Worm (Caenorhabditis elegans): Measurements from ENCODE around the gene nos-2.

nos-2 gene

ce11 chrII:7104794-7105613 is 39.6 kb downstream of the nos-2 start, which contains the start of the genes farl-11 and rpl-33:
Gene farl-11 (minus strand): TSS chrII:7105035.
Gene rpl-33 (plus strand): TSS chrII:7105563.
- TF ChIP-seq elt-2 (tag; optimal IDR thresholded peaks at IDR 0.05) (peak; percentile 42), unc-55 (GFP tag; optimal IDR thresholded peaks at IDR 0.05) (peak; percentile 38), dve-1 (tag; optimal IDR thresholded peaks at IDR 0.05) (peak; percentile 50), unc-42 (tag; optimal IDR thresholded peaks at IDR 0.05) (peak; percentile 6), ceh-31 (tag; optimal IDR thresholded peaks at IDR 0.05) (peak; percentile 80), tbx-2 (tag; optimal IDR thresholded peaks at IDR 0.05) (peak; percentile 52), ahr-1 (tag; optimal IDR thresholded peaks at IDR 0.05) (no peak), T23F11.4 (GFP tag; optimal IDR thresholded peaks at IDR 0.05) (no peak), ets-4 (tag; optimal IDR thresholded peaks at IDR 0.05) (peak; percentile 39), pax-1 (tag; optimal IDR thresholded peaks at IDR 0.05) (peak; percentile 19), ref-2 (tag; optimal IDR thresholded peaks at IDR 0.05) (peak; percentile 29), nhr-11 (tag; optimal IDR thresholded peaks at IDR 0.05) (no peak), ceh-34 (tag; optimal IDR thresholded peaks at IDR 0.05) (peak; percentile 23), mec-3 (tag; optimal IDR thresholded peaks at IDR 0.05; ENCODE audit: borderline replicate concordance) (no peak), zip-5 (tag; optimal IDR thresholded peaks at IDR 0.05) (no peak), ceh-18 (tag; optimal IDR thresholded peaks at IDR 0.05) (peak; percentile 54), nfya-1 (tag; optimal IDR thresholded peaks at IDR 0.05) (peak; percentile 73), rnt-1 (tag; optimal IDR thresholded peaks at IDR 0.05) (peak; percentile 19), pat-9 (tag; optimal IDR thresholded peaks at IDR 0.05) (no peak)

- TF ChIP-seq npax-4 (tag; optimal IDR thresholded peaks at IDR 0.05), result no peak
- TF ChIP-seq K09A11.1 (tag; optimal IDR thresholded peaks at IDR 0.05; ENCODE audit: insufficient read depth), result no peak
- no peak for TF ChIP-seq sdc-2 (tag; optimal IDR thresholded peaks at IDR 0.05)
- no peak for TF ChIP-seq K02D7.2 (tag; optimal IDR thresholded peaks at IDR 0.05)
- TF ChIP-seq elt-2 (tag; optimal IDR thresholded peaks at IDR 0.05), result no peak
- TF ChIP-seq elt-4 (tag; optimal IDR thresholded peaks at IDR 0.05), result no peak
- TF ChIP-seq pha-4 (tag; optimal IDR thresholded peaks at IDR 0.05), result no peak
- TF ChIP-seq fkh-10 (GFP tag; optimal IDR thresholded peaks at IDR 0.05), result no peak
- no peak for TF ChIP-seq eyg-1 (tag; optimal IDR thresholded peaks at IDR 0.05)
- TF ChIP-seq mec-3 (tag; optimal IDR thresholded peaks at IDR 0.05; ENCODE audit: borderline replicate concordance), result no peak
- no peak for TF ChIP-seq hlh-30 (tag; optimal IDR thresholded peaks at IDR 0.05; ENCODE audit: insufficient read depth)
- TF ChIP-seq ttx-3 (tag; optimal IDR thresholded peaks at IDR 0.05), result no peak
- TF ChIP-seq unc-42 (tag; optimal IDR thresholded peaks at IDR 0.05), result no peak
- TF ChIP-seq C38D4.7 (GFP tag; optimal IDR thresholded peaks at IDR 0.05), result no peak
- no peak for TF ChIP-seq ceh-6 (GFP tag; optimal IDR thresholded peaks at IDR 0.05)
- no peak for TF ChIP-seq ets-4 (tag; optimal IDR thresholded peaks at IDR 0.05)
Observed at ce11 chrII:7106313-7106712, 40.9 kb downstream of the nos-2 start.

ce11 chrII:7109956-7110355 is 44.5 kb downstream of the nos-2 start, which contains the start of gene F10E7.9:
Gene F10E7.9 (minus strand): TSS chrII:7110056.
- TF ChIP-seq ceh-24 (tag; optimal IDR thresholded peaks at IDR 0.05), result no peak
- TF ChIP-seq sdc-2 (tag; optimal IDR thresholded peaks at IDR 0.05), result no peak
- TF ChIP-seq mec-3 (tag; optimal IDR thresholded peaks at IDR 0.05; ENCODE audit: borderline replicate concordance), result no peak
- TF ChIP-seq sox-2 (GFP tag; IDR thresholded peaks at IDR 0.05), result no peak
- no peak for TF ChIP-seq fax-1 (tag; optimal IDR thresholded peaks at IDR 0.05)

- TF ChIP-seq ets-4 (tag; optimal IDR thresholded peaks at IDR 0.05), result no peak
- peak; percentile 25 for TF ChIP-seq unc-42 (tag; optimal IDR thresholded peaks at IDR 0.05)
- TF ChIP-seq ceh-48 (tag; optimal IDR thresholded peaks at IDR 0.05), result peak; percentile 66
Observed at ce11 chrII:7111012-7111656, 45.7 kb downstream of the nos-2 start.
